Worm (Caenorhabditis elegans): ENCODE results near the gene F49H6.5.

- TF ChIP-seq mep-1 (tag; optimal IDR thresholded peaks at IDR 0.05) (no peak), mab-5 (tag; optimal IDR thresholded peaks at IDR 0.05) (no peak), nhr-28 (tag; optimal IDR thresholded peaks at IDR 0.05) (no peak)
These were observed 14.7 kb upstream of the F49H6.5 start, which contains the start of gene sri-69 for ce11 chrV:17008302-17008701.

All from whole organism, mixed stage, embryonic.